Fruit fly (Drosophila melanogaster): ENCODE results near the gene Src64B.
A peak's percentile ranks its signal among the peaks of the same experiment; 100 is the strongest.

Gene Src64B

DNA sequence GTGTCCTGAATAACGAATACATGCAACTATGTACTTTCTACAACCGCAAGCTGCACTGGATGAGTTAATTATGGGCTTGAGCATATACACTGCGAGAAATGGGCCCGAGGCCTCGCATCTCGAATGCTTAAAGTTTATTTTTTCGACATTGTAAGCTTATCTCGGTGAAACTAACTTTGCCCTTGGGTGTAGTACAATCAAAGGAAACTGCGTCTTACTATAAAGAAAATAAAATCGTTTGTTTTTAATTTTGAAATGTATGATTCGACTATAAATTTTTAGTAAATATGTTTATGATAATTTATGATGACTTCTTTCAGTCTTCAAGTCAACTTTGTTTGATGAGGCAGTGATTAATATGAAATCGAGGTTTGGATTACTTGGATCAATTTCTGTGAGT lies 80.3 kb downstream of the Src64B start (continued):
- TF ChIP-seq pdm3 (GFP tag; optimal IDR thresholded peaks at IDR 0.05) (peak; percentile 69), CG11294 (GFP tag; IDR thresholded peaks at IDR 0.05) (no peak), svp (GFP tag) (peak; percentile 76), CG1621 (tag; optimal IDR thresholded peaks at IDR 0.05) (no peak), Hr38 (GFP tag; optimal IDR thresholded peaks at IDR 0.05) (no peak), CG11902 (GFP tag; optimal IDR thresholded peaks at IDR 0.05) (peak; percentile 16), vri (GFP tag; optimal IDR thresholded peaks at IDR 0.05) (no peak), CG34406 (GFP tag; optimal IDR thresholded peaks at IDR 0.05) (peak; percentile 51), Hr4 (GFP tag; optimal IDR thresholded peaks at IDR 0.05) (peak; percentile 76), CG10669 (GFP tag; optimal IDR thresholded peaks at IDR 0.05) (peak; percentile 65), lz (GFP tag; optimal IDR thresholded peaks at IDR 0.05) (peak; percentile 56), acj6 (GFP tag; optimal IDR thresholded peaks at IDR 0.05) (peak; percentile 71), CG4318 (GFP tag; optimal IDR thresholded peaks at IDR 0.05) (peak; percentile 50), CG10631 (GFP tag; optimal IDR thresholded peaks at IDR 0.05) (peak; percentile 68), Eip93F (GFP tag; optimal IDR thresholded peaks at IDR 0.05) (no peak), CG7368 (GFP tag; optimal IDR thresholded peaks at IDR 0.05) (peak; percentile 22), CG8119 (GFP tag; IDR thresholded peaks at IDR 0.05) (peak; percentile 59; the same call in 2 of the 3 replicates), CG3919 (GFP tag; optimal IDR thresholded peaks at IDR 0.05) (peak; percentile 73), CG6163 (GFP tag; IDR thresholded peaks at IDR 0.05) (peak; percentile 69), CG9139 (GFP tag; optimal IDR thresholded peaks at IDR 0.05) (no peak), dsx (GFP tag; optimal IDR thresholded peaks at IDR 0.05; ENCODE audit: poor library complexity, severe bottlenecking) (peak; percentile 72), CG15336 (GFP tag; IDR thresholded peaks at IDR 0.05) (peak; percentile 49; the same call in 1 of the 2 replicates), CG6854 (GFP tag; optimal IDR thresholded peaks at IDR 0.05) (no peak), fd59A (GFP tag; optimal IDR thresholded peaks at IDR 0.05) (peak; percentile 60), topi (GFP tag; optimal IDR thresholded peaks at IDR 0.05) (peak; percentile 63), Blimp-1 (GFP tag; optimal IDR thresholded peaks at IDR 0.05) (no peak), Sox14 (GFP tag; optimal IDR thresholded peaks at IDR 0.05) (peak; percentile 62), net (GFP tag; optimal IDR thresholded peaks at IDR 0.05) (peak; percentile 68), CG6276 (GFP tag; optimal IDR thresholded peaks at IDR 0.05) (peak; percentile 52), Hr39 (GFP tag; optimal IDR thresholded peaks at IDR 0.05) (peak; percentile 46), esn (GFP tag; optimal IDR thresholded peaks at IDR 0.05) (peak; percentile 59), fkh (GFP tag; optimal IDR thresholded peaks at IDR 0.05) (no peak), Ets96B (tag; optimal IDR thresholded peaks at IDR 0.05) (peak; percentile 48), Eip78C (GFP tag) (peak; percentile 95)

- no peak for TF ChIP-seq net (GFP tag; optimal IDR thresholded peaks at IDR 0.05)
- no peak for TF ChIP-seq CG8632 (GFP tag; optimal IDR thresholded peaks at IDR 0.05)
- peak; percentile 30 for TF ChIP-seq CG6854 (GFP tag; optimal IDR thresholded peaks at IDR 0.05)
- no peak for TF ChIP-seq Blimp-1 (GFP tag; optimal IDR thresholded peaks at IDR 0.05)
- TF ChIP-seq CG9139 (GFP tag; optimal IDR thresholded peaks at IDR 0.05): peak; percentile 27
- TF ChIP-seq CG8319 (GFP tag; optimal IDR thresholded peaks at IDR 0.05): no peak
- TF ChIP-seq Lpt (GFP tag; optimal IDR thresholded peaks at IDR 0.05): no peak
- no peak for TF ChIP-seq Ets96B (tag; optimal IDR thresholded peaks at IDR 0.05)
- no peak for TF ChIP-seq Sox15 (GFP tag; optimal IDR thresholded peaks at IDR 0.05)
- TF ChIP-seq Hr4 (GFP tag; optimal IDR thresholded peaks at IDR 0.05): no peak
- no peak for TF ChIP-seq fd85E (GFP tag; optimal IDR thresholded peaks at IDR 0.05)
- TF ChIP-seq svp (GFP tag): no peak
- TF ChIP-seq ss (GFP tag; optimal IDR thresholded peaks at IDR 0.05): peak; percentile 62 to 81
Observed at dm6 chr3L:4545138-4545537, 80.9 kb downstream of the Src64B start.

- TF ChIP-seq acj6 (GFP tag; optimal IDR thresholded peaks at IDR 0.05) (no peak), Ets96B (tag; optimal IDR thresholded peaks at IDR 0.05) (no peak), CG6276 (GFP tag; optimal IDR thresholded peaks at IDR 0.05) (no peak)
Observed at dm6 chr3L:4544633-4545032, 81.4 kb downstream of the Src64B start.

Measured in whole organism, prepupa.